Worm (Caenorhabditis elegans): Measurements from ENCODE around the gene srr-2.

- TF ChIP-seq scrt-1 (GFP tag; IDR thresholded peaks at IDR 0.05) = no peak
- TF ChIP-seq ceh-13 (GFP tag; optimal IDR thresholded peaks at IDR 0.05) = no peak
- TF ChIP-seq flt-1 (GFP tag; IDR thresholded peaks at IDR 0.05) = no peak
- TF ChIP-seq ama-1 (optimal IDR thresholded peaks at IDR 0.05) = no peak
- no peak for TF ChIP-seq aly-1 (tag; optimal IDR thresholded peaks at IDR 0.05)
- no peak for TF ChIP-seq hnd-1 (tag; optimal IDR thresholded peaks at IDR 0.05)
- TF ChIP-seq ets-7 (tag; optimal IDR thresholded peaks at IDR 0.05) = no peak
- TF ChIP-seq pes-1 (GFP tag; IDR thresholded peaks at IDR 0.05) = no peak
- TF ChIP-seq tra-4 (tag; optimal IDR thresholded peaks at IDR 0.05) = no peak
- 0 out of 2 replicates have a peak, but pooled peaks have one; percentile 11 for TF ChIP-seq tbx-11 (GFP tag; IDR thresholded peaks at IDR 0.05)
Measured at ce11 chrV:19189963-19190597, 26.9 kb downstream of the srr-2 start, which contains the start of the genes Y39B6A.3 and pph-5.
